Fruit fly (Drosophila melanogaster): ENCODE data around the gene CG14645.

Gene CG14645

DNA sequence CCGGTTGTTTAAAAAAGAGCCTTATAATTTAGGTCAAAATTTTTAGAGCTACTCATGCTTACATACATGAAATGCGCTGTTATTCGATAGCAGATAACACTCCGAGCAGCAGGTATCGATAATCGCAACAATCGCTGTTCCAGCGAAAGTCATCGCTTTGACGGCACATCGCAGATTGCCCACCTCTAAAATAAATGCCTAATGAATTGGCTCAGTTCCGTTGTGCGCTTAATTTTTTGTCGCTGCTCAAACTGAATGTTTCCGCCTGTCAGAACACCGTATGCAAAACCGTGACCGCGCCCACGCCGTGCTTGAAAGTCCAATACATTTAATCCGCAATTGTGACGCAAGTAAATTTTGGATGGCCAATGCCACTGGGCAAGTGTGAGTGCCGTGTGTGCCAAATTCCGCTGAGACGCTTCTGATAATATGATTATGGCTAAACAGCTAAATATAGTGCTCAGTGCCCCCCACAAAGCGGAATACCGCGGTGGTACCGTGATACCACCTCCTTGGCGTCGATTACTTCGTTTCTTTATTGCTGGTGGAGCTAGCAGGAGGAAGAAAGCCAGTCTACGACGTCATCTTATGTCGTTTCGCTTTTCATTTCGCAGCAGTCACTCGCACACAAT, 15.3 kb upstream of the CG14645 start, which contains the start of gene CG9795 (continued):
- TF ChIP-seq CG10366 (GFP tag; IDR thresholded peaks at IDR 0.05) (no peak), Sin3A (optimal IDR thresholded peaks at IDR 0.05) (peak; percentile 20), bigmax (GFP tag; optimal IDR thresholded peaks at IDR 0.05) (no peak), ems (GFP tag; optimal IDR thresholded peaks at IDR 0.05) (no peak), Lpt (GFP tag; optimal IDR thresholded peaks at IDR 0.05) (no peak), CG13624 (GFP tag; optimal IDR thresholded peaks at IDR 0.05) (peak; percentile 18), Hmr (GFP tag; optimal IDR thresholded peaks at IDR 0.05) (no peak), Awh (GFP tag; IDR thresholded peaks at IDR 0.05) (no peak), CG17802 (tag; optimal IDR thresholded peaks at IDR 0.05) (peak; percentile 19), CG18262 (tag; optimal IDR thresholded peaks at IDR 0.05) (no peak), ttk (GFP tag; IDR thresholded peaks at IDR 0.05) (no peak), fd64A (GFP tag; optimal IDR thresholded peaks at IDR 0.05) (no peak), CG9727 (GFP tag; optimal IDR thresholded peaks at IDR 0.05) (no peak), HLH4C (GFP tag; IDR thresholded peaks at IDR 0.05; ENCODE audit: partially characterized antibody) (peak; percentile 97), dm (GFP tag; optimal IDR thresholded peaks at IDR 0.05) (peak; percentile 39), Bdp1 (GFP tag; optimal IDR thresholded peaks at IDR 0.05) (no peak), CG33557 (GFP tag; optimal IDR thresholded peaks at IDR 0.05) (no peak), Atf3 (GFP tag; optimal IDR thresholded peaks at IDR 0.05) (no peak), CG15696 (tag; optimal IDR thresholded peaks at IDR 0.05) (no peak), Sry-β (GFP tag; optimal IDR thresholded peaks at IDR 0.05) (no peak), CG31365 (tag; optimal IDR thresholded peaks at IDR 0.05) (no peak), CG11696 (GFP tag; IDR thresholded peaks at IDR 0.05) (no peak), sob (GFP tag; IDR thresholded peaks at IDR 0.05) (peak; percentile 71), BEAF-32 (GFP tag; optimal IDR thresholded peaks at IDR 0.05) (peak; percentile 80), inv (GFP tag; IDR thresholded peaks at IDR 0.05; ENCODE audit: partially characterized antibody) (peak; percentile 79), CG11695 (GFP tag; IDR thresholded peaks at IDR 0.05) (peak; percentile 91), pho (GFP tag; optimal IDR thresholded peaks at IDR 0.05) (no peak), CG2712 (tag; optimal IDR thresholded peaks at IDR 0.05) (peak; percentile 41), maf-S (GFP tag; optimal IDR thresholded peaks at IDR 0.05) (peak; percentile 31), btn (GFP tag; optimal IDR thresholded peaks at IDR 0.05) (peak; percentile 6), Aef1 (GFP tag; IDR thresholded peaks at IDR 0.05) (no peak), CG3163 (GFP tag; optimal IDR thresholded peaks at IDR 0.05) (peak; percentile 18), aop (GFP tag; IDR thresholded peaks at IDR 0.05) (no peak), mam (GFP tag; optimal IDR thresholded peaks at IDR 0.05) (peak; percentile 13), emc (GFP tag; optimal IDR thresholded peaks at IDR 0.05) (no peak), pzg (GFP tag; optimal IDR thresholded peaks at IDR 0.05) (peak; percentile 82), NC2β (GFP tag; optimal IDR thresholded peaks at IDR 0.05) (no peak), CG12744 (GFP tag; optimal IDR thresholded peaks at IDR 0.05) (peak; percentile 5), Doc2 (GFP tag; IDR thresholded peaks at IDR 0.05) (no peak), repo (GFP tag; optimal IDR thresholded peaks at IDR 0.05) (peak; percentile 34), Hsf (GFP tag; optimal IDR thresholded peaks at IDR 0.05) (peak; percentile 29), Lim3 (GFP tag; IDR thresholded peaks at IDR 0.05) (no peak), run (tag; optimal IDR thresholded peaks at IDR 0.05) (no peak), kah (GFP tag; optimal IDR thresholded peaks at IDR 0.05) (no peak), CG10979 (tag; optimal IDR thresholded peaks at IDR 0.05) (peak; percentile 28), CG17912 (GFP tag; optimal IDR thresholded peaks at IDR 0.05) (no peak), CG9797 (GFP tag; optimal IDR thresholded peaks at IDR 0.05) (peak; percentile 22), CG6791 (GFP tag; IDR thresholded peaks at IDR 0.05; ENCODE audit: partially characterized antibody) (peak; percentile 97), Gug (GFP tag; IDR thresholded peaks at IDR 0.05) (no peak), schlank (tag; optimal IDR thresholded peaks at IDR 0.05) (peak; percentile 39), CG6854 (GFP tag; optimal IDR thresholded peaks at IDR 0.05) (peak; percentile 20), sima (GFP tag; optimal IDR thresholded peaks at IDR 0.05) (no peak)

All from whole organism, embryonic.